Fruit fly (Drosophila melanogaster): ENCODE data around the gene CG34180.

The CG34180 gene

dm6 chr2L:6088371-6089365 lies 28.4 kb downstream of the CG34180 start (continued):
- peak; percentile 23 for TF ChIP-seq Sox102F (GFP tag; optimal IDR thresholded peaks at IDR 0.05)
- peak; percentile 80 for TF ChIP-seq dsx (GFP tag; optimal IDR thresholded peaks at IDR 0.05; ENCODE audit: poor library complexity, severe bottlenecking)
- peak; percentile 23 for TF ChIP-seq CG31627 (GFP tag; optimal IDR thresholded peaks at IDR 0.05)
- peak; percentile 100 for TF ChIP-seq Met (GFP tag; optimal IDR thresholded peaks at IDR 0.05)
- TF ChIP-seq topi (GFP tag; optimal IDR thresholded peaks at IDR 0.05): peak; percentile 17
- TF ChIP-seq CG6163 (GFP tag; IDR thresholded peaks at IDR 0.05): peak; percentile 70
- TF ChIP-seq net (GFP tag; optimal IDR thresholded peaks at IDR 0.05): peak; percentile 14
- peak in 1 of 2 experiments; percentile 35 for TF ChIP-seq salr (GFP tag; optimal IDR thresholded peaks at IDR 0.05)

dm6 chr2L:6089604-6090198 lies 29.4 kb downstream of the CG34180 start:
- TF ChIP-seq CG16779 (tag; optimal IDR thresholded peaks at IDR 0.05) (peak; percentile 6), CG7368 (GFP tag; optimal IDR thresholded peaks at IDR 0.05) (no peak), svp (GFP tag) (peak; percentile 56), CG9139 (GFP tag; optimal IDR thresholded peaks at IDR 0.05) (no peak)

dm6 chr2L:6090365-6090764 lies 30.1 kb downstream of the CG34180 start:
- TF ChIP-seq Sox14 (GFP tag; optimal IDR thresholded peaks at IDR 0.05): no peak
- TF ChIP-seq Hr38 (GFP tag; optimal IDR thresholded peaks at IDR 0.05): no peak
- TF ChIP-seq Sox102F (GFP tag; optimal IDR thresholded peaks at IDR 0.05): no peak

dm6 chr2L:6090786-6091716 lies 30.7 kb downstream of the CG34180 start, which contains the start of gene CG45075:
Gene CG45075, plus strand, starts transcription at chr2L:6091412.
- TF ChIP-seq CG32006 (GFP tag; optimal IDR thresholded peaks at IDR 0.05) (no peak), CG7368 (GFP tag; optimal IDR thresholded peaks at IDR 0.05) (no peak)

dm6 chr2L:6092300-6092699 lies 32.0 kb downstream of the CG34180 start:
- TF ChIP-seq salr (GFP tag; optimal IDR thresholded peaks at IDR 0.05) (no peak), Hr38 (GFP tag; optimal IDR thresholded peaks at IDR 0.05) (no peak), achi (GFP tag; optimal IDR thresholded peaks at IDR 0.05) (no peak), CG8319 (GFP tag; optimal IDR thresholded peaks at IDR 0.05) (no peak), Met (GFP tag; optimal IDR thresholded peaks at IDR 0.05) (no peak), ss (GFP tag; optimal IDR thresholded peaks at IDR 0.05) (no peak), CG6276 (GFP tag; optimal IDR thresholded peaks at IDR 0.05) (no peak)

- peak; percentile 47 for TF ChIP-seq Sox14 (GFP tag; optimal IDR thresholded peaks at IDR 0.05)
- TF ChIP-seq svp (GFP tag): peak; percentile 96
- peak; percentile 38 for TF ChIP-seq fkh (GFP tag; optimal IDR thresholded peaks at IDR 0.05)
- TF ChIP-seq CG3032 (tag; optimal IDR thresholded peaks at IDR 0.05): no peak
- TF ChIP-seq spab (GFP tag; optimal IDR thresholded peaks at IDR 0.05): no peak
- peak; percentile 80 for TF ChIP-seq Eip78C (GFP tag)
- no peak for TF ChIP-seq fd85E (GFP tag; optimal IDR thresholded peaks at IDR 0.05)
- TF ChIP-seq lz (GFP tag; optimal IDR thresholded peaks at IDR 0.05): peak; percentile 14
- TF ChIP-seq CG1621 (tag; optimal IDR thresholded peaks at IDR 0.05): peak; percentile 49
- peak; percentile 21 for TF ChIP-seq CG31627 (GFP tag; optimal IDR thresholded peaks at IDR 0.05)
These were observed 38.4 kb downstream of the CG34180 start, which contains the start of gene CG9175 for dm6 chr2L:6098479-6099269. Gene CG9175, minus strand, starts transcription at chr2L:6098966.
